Worm (Caenorhabditis elegans) whole organism, midembryonic: ENCODE data around the gene unc-7.

Experiments used
- T22C8.4 ChIP-seq: fragments of 200-800 bp; sonication (Bioruptor generic); IDR thresholded peaks from 2 replicates; pipeline ENCODE4 v1.3.6; 2022; ENCODE audit warnings: missing genetic modification characterization, missing compliant biosample characterization
- cog-1 ChIP-seq: sonication (generic microtip); optimal IDR thresholded peaks from 2 replicates; lab custom pipeline; 2016; ENCODE audit warnings: missing genetic modification characterization, missing compliant biosample characterization
- flt-1 ChIP-seq: fragments of 200-800 bp; sonication (Bioruptor generic); IDR thresholded peaks from 2 replicates; pipeline ENCODE4 v1.3.6; 2022; ENCODE audit warnings: missing genetic modification characterization, missing compliant biosample characterization
- klf-2 ChIP-seq: fragments of 200-800 bp; sonication (Bioruptor generic); conservative IDR thresholded peaks from 2 replicates; pipeline ENCODE4 v1.3.6; 2022; ENCODE audit warnings: missing genetic modification reagents, missing genetic modification characterization, missing compliant biosample characterization
- med-1 ChIP-seq: sonication (generic microtip); optimal IDR thresholded peaks from 2 replicates; lab custom pipeline; 2017; ENCODE audit warnings: missing genetic modification characterization, mild to moderate bottlenecking, missing compliant biosample characterization, antibody characterized with exemption, missing genetic modification reagents; ENCODE audit not compliant: insufficient read depth
- ref-1 ChIP-seq: fragments of 200-800 bp; sonication (Bioruptor generic); conservative IDR thresholded peaks from 2 replicates; pipeline ENCODE4 v1.3.6; 2022; ENCODE audit warnings: missing genetic modification reagents, missing genetic modification characterization, missing compliant biosample characterization
- tab-1 ChIP-seq: fragments of 200-800 bp; sonication (Bioruptor generic); IDR thresholded peaks from 2 replicates; pipeline ENCODE4 v1.3.6; 2022; ENCODE audit warnings: missing genetic modification characterization, missing compliant biosample characterization
- ztf-23 ChIP-seq: fragments of 200-800 bp; sonication (Bioruptor generic); IDR thresholded peaks from 2 replicates; pipeline ENCODE4 v1.3.6; 2022; ENCODE audit warnings: missing genetic modification reagents, missing genetic modification characterization, missing compliant biosample characterization
- ztf-29 ChIP-seq: fragments of 200-800 bp; sonication (Bioruptor generic); IDR thresholded peaks from 2 replicates; pipeline ENCODE4 v1.3.6; 2022; ENCODE audit warnings: missing genetic modification reagents, missing genetic modification characterization, missing compliant biosample characterization

The unc-7 gene

DNA sequence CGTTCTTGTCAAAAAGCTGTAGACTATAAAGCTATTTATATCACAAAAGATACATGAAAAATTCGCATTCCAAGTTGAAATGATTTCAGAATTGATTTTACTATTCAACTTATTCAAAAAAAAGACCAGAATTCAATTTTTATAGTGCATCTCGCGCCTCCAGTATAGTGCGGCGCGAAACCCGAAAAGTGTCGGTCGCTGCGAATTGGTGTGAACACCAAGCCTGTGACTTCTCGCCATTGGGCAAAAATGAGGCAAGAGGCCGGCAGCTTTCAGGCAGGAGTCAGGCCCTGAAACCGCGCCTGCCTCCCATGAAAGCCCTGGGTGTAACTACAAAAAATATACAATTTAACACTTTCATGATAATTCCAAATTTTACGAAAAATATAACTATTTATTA lies 11.8 kb upstream of the unc-7 start:
- TF ChIP-seq flt-1 (GFP tag; lab: Robert Waterston, UW) (no peak), klf-2 (GFP tag; lab: Robert Waterston, UW) (no peak), tab-1 (GFP tag; lab: Robert Waterston, UW) (no peak), T22C8.4 (GFP tag; lab: Robert Waterston, UW) (no peak), med-1 (no peak), ztf-23 (GFP tag; lab: Robert Waterston, UW) (no peak), ztf-29 (no peak), ref-1 (no peak), cog-1 (no peak)

DNA sequence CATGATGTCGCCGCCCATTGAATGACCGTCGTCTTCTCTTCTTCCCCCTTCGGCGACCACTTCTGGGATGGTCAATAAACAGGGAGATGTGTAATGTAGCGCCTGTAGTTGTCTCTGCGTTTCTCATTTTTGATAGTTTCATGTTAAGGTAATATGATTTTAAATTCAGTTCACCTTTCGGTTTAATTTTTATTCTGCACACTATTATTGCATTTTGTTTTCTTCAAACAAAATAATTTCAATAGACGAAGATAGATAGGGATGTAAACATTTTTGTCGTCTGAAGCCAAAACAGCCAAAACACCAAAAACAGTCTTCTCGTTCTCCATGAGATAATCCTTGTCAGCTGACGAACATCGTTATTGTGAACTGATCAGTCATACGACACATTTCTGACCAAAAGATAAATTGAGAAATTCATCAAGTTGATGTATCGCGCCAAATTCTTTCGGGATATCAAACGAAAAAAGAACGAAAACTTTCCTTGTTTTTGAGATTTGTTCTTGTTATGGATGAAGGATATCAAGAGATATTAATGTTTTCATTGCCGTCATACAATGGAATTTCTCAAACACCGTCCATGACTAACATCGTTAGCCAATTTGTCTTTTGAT lies 11.3 kb upstream of the unc-7 start, which contains the start of gene C11G10.1:
Gene C11G10.1, minus strand, starts transcription at position 51 of the 614 bp plus-strand sequence.
- TF ChIP-seq ztf-29 (no peak), T22C8.4 (GFP tag; lab: Robert Waterston, UW) (no peak), cog-1 (no peak), klf-2 (GFP tag; lab: Robert Waterston, UW) (no peak)

DNA sequence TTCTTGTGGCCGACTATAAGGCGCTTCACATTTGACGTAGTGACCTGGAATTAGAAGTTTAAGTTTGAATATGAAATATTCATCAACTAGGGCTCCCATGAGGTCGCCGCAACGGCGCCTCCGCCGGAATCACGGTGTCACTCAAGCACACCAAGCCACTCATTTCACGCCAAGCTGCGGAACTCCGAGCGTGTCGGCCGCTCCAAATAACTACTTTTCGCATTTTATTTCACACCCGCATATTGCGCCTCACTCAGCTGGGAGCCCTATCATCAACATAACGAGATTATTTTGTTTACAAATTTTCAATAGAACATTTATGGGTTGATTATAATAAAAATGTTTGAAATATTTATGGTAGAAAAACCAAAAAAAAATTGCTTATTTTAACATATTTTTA lies 10.3 kb upstream of the unc-7 start:
- TF ChIP-seq med-1 (no peak), T22C8.4 (GFP tag; lab: Robert Waterston, UW) (no peak), tab-1 (GFP tag; lab: Robert Waterston, UW) (no peak), ztf-23 (GFP tag; lab: Robert Waterston, UW) (no peak), cog-1 (no peak), ztf-29 (no peak), klf-2 (GFP tag; lab: Robert Waterston, UW) (no peak), flt-1 (GFP tag; lab: Robert Waterston, UW) (no peak), ref-1 (no peak)

DNA sequence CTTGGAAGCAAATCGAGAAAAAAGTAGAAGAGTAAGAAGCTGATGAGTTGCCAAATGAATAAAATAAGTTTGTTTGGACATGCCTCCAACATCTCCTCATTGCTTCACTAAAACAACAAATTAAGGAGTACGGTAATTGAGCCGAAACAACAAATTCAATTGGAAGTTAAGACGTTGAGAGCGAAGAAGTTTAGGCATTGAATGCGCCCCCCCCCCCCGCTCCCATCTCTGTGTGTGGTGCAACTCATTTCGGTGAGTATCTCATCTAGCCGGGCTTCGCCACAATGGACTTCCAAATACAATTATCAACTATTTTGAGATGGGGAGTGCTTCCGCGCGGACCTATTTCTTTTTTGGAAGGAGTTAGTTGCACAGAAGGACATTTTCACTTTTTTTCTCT lies 7.5 kb upstream of the unc-7 start:
- TF ChIP-seq klf-2 (GFP tag; lab: Robert Waterston, UW) (no peak), cog-1 (no peak), med-1 (no peak), ztf-29 (no peak), ref-1 (no peak), flt-1 (GFP tag; lab: Robert Waterston, UW) (no peak), tab-1 (GFP tag; lab: Robert Waterston, UW) (no peak), ztf-23 (GFP tag; lab: Robert Waterston, UW) (no peak), T22C8.4 (GFP tag; lab: Robert Waterston, UW) (no peak)

DNA sequence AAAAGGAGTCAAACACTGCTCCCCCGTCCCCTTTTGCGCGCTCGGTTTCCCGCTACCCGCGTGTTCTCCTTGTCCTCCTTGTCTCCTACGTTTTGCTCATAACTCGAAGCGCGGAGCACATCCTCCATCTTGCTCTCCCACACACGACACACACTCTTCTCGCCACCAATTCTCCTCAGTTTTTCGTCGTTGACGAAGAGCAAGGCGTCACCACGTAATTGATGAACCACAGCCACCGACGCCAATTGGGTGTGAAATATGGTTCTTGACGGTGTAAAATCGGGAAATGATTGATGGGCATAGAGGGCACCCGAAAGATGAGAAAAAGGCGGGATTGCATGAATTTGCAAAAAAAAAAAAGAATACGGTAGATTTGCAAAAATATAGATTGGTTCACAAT lies 1.3 kb upstream of the unc-7 start:
- TF ChIP-seq tab-1 (GFP tag; lab: Robert Waterston, UW), result no peak
- TF ChIP-seq klf-2 (GFP tag; lab: Robert Waterston, UW), result 0 out of 2 replicates have a peak, but pooled peaks have one; percentile 27

DNA sequence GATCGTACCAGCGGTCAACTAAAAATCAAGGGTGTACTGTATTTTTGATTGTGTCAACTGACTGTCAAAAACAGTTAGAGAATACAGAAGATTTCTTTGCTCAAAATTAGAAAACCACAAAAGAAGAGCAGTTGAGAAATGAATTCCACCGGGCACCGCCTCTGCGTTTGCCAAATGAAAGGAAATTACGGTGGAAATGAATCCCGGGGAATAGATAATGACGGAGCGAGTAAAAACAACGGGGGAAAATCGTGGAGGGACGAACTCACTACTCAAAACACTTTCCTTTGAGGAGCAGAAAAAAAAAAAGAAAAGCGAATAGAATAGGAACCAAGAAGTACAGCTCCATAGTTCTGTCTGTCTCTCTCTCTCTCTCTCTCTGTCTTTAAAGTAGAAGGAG lies 849 bp upstream of the unc-7 start:
- TF ChIP-seq T22C8.4 (GFP tag; lab: Robert Waterston, UW), result no peak
- TF ChIP-seq cog-1, result no peak
- no peak for TF ChIP-seq med-1
- TF ChIP-seq klf-2 (GFP tag; lab: Robert Waterston, UW), result no peak
- no peak for TF ChIP-seq flt-1 (GFP tag; lab: Robert Waterston, UW)
- TF ChIP-seq ref-1, result no peak
- TF ChIP-seq ztf-29, result no peak
- no peak for TF ChIP-seq ztf-23 (GFP tag; lab: Robert Waterston, UW)
- TF ChIP-seq tab-1 (GFP tag; lab: Robert Waterston, UW), result no peak

DNA sequence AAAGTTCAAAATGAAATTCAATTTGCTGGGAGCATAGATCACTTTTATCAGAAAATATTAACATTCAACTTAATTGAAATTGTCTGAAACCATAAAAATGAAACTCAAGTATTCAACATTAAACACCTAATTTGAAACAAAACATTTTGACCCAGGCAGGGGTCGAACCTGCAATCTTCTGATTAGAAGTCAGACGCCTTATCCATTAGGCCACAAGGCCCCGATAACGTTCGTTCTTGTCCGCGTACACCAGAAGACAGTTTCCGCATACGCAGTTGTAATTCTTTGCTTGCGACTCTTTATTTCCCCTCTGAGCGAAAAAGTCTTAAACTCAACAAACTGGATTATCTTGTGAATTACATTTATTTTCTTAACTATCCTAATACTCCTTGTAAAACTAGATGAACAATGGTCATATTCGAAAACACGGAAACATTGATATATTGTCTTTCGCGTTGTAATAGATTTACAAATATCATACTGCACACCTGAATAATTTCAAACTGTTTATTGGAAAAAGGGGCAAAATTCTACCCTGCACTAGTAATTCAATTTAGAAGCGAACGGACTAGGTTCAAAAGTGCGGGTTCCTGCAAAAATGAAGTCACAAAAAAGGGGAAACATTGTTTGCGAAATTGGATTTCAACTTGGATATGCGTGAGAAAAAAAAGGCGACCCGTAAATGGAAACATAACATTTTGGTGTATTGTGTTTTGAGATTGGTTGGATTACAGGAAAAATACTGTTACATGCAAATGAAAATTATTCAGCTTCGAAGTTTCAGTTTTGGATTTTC lies 927 bp downstream of the unc-7 start:
- TF ChIP-seq klf-2 (GFP tag; lab: Robert Waterston, UW), result no peak
- TF ChIP-seq T22C8.4 (GFP tag; lab: Robert Waterston, UW), result no peak
- TF ChIP-seq med-1, result no peak
- TF ChIP-seq tab-1 (GFP tag; lab: Robert Waterston, UW), result no peak
- no peak for TF ChIP-seq ztf-23 (GFP tag; lab: Robert Waterston, UW)
- TF ChIP-seq ref-1, result no peak
- TF ChIP-seq flt-1 (GFP tag; lab: Robert Waterston, UW), result no peak; the same call in 1 of the 2 replicates
- no peak for TF ChIP-seq cog-1
- no peak for TF ChIP-seq ztf-29

DNA sequence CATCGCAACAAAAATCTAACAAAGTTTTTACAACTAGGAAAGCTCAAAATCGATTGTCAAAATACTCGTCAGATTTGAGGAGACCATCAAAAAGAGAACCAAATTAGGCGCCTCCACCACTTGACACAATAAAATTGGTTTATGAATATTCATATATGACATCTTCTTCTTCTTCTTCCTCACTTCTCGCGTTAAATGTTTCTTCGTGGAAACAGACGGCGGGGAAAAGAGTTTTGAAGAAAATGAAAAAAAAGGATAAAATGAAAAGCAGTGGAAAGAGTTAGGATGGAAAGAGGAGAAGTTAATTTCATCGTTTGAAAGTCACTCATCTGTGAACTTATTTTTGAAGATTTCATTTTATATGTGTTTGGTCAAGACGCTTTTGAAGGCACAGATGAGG lies 12.6 kb downstream of the unc-7 start:
- TF ChIP-seq tab-1 (GFP tag; lab: Robert Waterston, UW) (no peak), T22C8.4 (GFP tag; lab: Robert Waterston, UW) (no peak), cog-1 (no peak), flt-1 (GFP tag; lab: Robert Waterston, UW) (no peak), ztf-29 (no peak), med-1 (no peak), ztf-23 (GFP tag; lab: Robert Waterston, UW) (no peak), ref-1 (no peak), klf-2 (GFP tag; lab: Robert Waterston, UW) (no peak)

DNA sequence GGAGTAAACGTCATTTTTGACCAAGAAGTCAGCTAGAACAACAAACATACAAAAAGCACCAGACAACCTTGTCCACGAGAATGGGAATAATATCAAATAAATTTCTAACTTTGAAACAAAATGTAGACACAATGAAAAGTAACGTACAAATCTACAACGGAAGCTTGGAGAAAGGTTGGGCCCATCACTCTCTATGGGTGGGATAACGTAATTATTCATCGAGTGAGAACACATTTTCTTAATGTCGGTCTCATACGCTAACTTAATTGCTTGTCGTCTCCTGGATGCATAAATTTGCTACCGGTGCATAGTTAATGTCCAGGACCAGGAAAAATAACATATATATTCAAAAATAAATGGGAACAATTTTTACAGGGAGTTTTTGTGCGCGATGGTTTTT lies 14.4 kb downstream of the unc-7 start:
- no peak for TF ChIP-seq flt-1 (GFP tag; lab: Robert Waterston, UW)
- no peak for TF ChIP-seq tab-1 (GFP tag; lab: Robert Waterston, UW)
- TF ChIP-seq ztf-29, result no peak
- no peak for TF ChIP-seq ref-1
- TF ChIP-seq ztf-23 (GFP tag; lab: Robert Waterston, UW), result no peak
- no peak for TF ChIP-seq med-1
- no peak for TF ChIP-seq cog-1
- no peak for TF ChIP-seq T22C8.4 (GFP tag; lab: Robert Waterston, UW)
- no peak for TF ChIP-seq klf-2 (GFP tag; lab: Robert Waterston, UW)

DNA sequence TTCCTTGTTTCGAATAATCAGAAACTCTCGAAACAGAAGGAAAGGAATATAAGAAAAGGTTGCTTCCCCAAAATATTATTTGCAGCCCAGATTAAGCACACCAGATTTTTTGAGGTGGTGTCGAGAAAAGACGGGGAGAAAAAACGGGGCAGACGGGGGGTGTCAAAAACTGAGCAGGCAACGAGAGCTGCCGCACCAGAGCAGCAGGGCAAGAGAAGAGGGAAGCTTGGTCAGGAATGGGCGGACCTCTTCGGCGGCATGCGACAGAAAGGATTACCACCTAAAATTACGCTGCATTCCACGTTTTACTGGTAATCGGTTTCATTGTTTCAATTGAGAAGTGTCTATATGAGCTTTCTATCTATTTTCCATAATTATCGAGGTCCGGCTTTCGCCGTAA lies 15.5 kb downstream of the unc-7 start:
- TF ChIP-seq T22C8.4 (GFP tag; lab: Robert Waterston, UW) (no peak), klf-2 (GFP tag; lab: Robert Waterston, UW) (no peak), med-1 (no peak), flt-1 (GFP tag; lab: Robert Waterston, UW) (no peak), cog-1 (no peak), ztf-23 (GFP tag; lab: Robert Waterston, UW) (no peak), ztf-29 (no peak), tab-1 (GFP tag; lab: Robert Waterston, UW) (no peak), ref-1 (no peak)
